Worm (Caenorhabditis elegans): ENCODE data around the gene fbxa-55.

DNA sequence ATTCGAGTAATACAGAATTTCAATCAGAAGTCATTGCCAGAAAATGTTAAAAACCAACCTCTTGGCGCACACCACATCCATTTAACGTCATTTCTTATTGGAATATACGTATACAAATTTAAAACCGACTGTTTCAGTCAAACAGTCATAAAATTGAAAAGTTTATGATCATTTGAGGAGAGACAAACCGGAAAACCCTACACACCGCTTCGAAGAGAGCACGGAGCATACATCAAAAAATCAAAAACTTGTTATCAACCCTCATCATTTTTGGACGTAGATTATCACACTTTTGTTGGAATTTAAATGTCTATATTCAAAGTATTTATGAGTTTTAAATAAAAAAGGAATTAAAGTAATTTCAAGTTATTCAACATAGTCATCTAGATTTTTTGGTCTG is 44.9 kb downstream of the fbxa-55 start, which contains the start of gene T24C4.10:
- no peak for TF ChIP-seq ama-1 (optimal IDR thresholded peaks at IDR 0.05)
- TF ChIP-seq flt-1 (GFP tag; IDR thresholded peaks at IDR 0.05), result no peak
- TF ChIP-seq F13C5.2 (tag; optimal IDR thresholded peaks at IDR 0.05), result no peak
- no peak for TF ChIP-seq scrt-1 (GFP tag; IDR thresholded peaks at IDR 0.05)
- TF ChIP-seq aly-1 (tag; optimal IDR thresholded peaks at IDR 0.05), result no peak
